Worm (Caenorhabditis elegans): ENCODE results near the gene C53A5.16.

DNA sequence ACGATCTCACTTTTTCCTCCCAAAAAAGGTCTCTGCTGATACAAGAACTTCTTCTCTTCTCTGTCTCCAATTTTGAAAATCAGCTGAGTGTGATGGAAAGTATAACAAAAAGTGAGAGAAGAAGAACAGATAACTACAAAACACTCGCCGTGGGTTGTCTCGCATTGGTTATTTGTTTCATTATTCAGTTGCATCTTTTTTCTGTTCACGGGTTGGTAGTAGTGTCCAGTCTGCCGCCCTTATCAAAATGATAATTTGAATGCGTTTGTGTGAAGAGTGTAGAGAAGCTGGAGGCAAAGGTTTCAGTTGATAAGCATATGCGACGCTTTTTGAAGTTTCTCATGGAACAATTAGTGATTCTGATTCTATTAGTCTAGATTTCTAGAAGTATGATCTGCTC is 19.3 kb downstream of the C53A5.16 start:
- TF ChIP-seq fkh-10 (GFP tag; optimal IDR thresholded peaks at IDR 0.05) (no peak), ceh-16 (tag; optimal IDR thresholded peaks at IDR 0.05) (no peak), ztf-11 (tag; optimal IDR thresholded peaks at IDR 0.05) (no peak)

Measured in whole organism, L3 larva.